Worm (Caenorhabditis elegans): ENCODE data around the gene lury-1.
"Not testable (repeated sequence)": the region's sequence is repeated elsewhere in the genome, so short reads cannot be mapped to it uniquely, and the experiment has no call there.

ce11 chrIII:12192589-12192988, 6.4 kb downstream of the lury-1 start:
- not testable (repeated sequence) for TF ChIP-seq ets-4, unc-62, ceh-27 (GFP tag; optimal IDR thresholded peaks at IDR 0.05)

Measured in whole organism, young adult.